Fruit fly (Drosophila melanogaster) whole organism, embryonic: ENCODE measurements around the gene Sry-alpha.

ENCODE experiments used
- Aef1 ChIP-seq: fragments of 200-800 bp; sonication (Bioruptor generic); IDR thresholded peaks from 3 replicates; pipeline ENCODE4 v1.3.6; 2022; ENCODE audit warnings: missing biosample characterization, missing genetic modification characterization
- Atf6 ChIP-seq: fragments of 200-800 bp; sonication (Bioruptor generic); IDR thresholded peaks from 2 replicates; pipeline ENCODE4 v1.3.6; 2022; ENCODE audit warnings: missing biosample characterization, missing genetic modification characterization
- CG10267 ChIP-seq: fragments of 200-800 bp; sonication (Bioruptor generic); optimal IDR thresholded peaks from 2 replicates; lab custom pipeline; 2018; ENCODE audit warnings: missing biosample characterization, mild to moderate bottlenecking, missing genetic modification characterization, moderate library complexity
- CG10462 ChIP-seq: fragments of 200-800 bp; sonication (Bioruptor generic); optimal IDR thresholded peaks from 2 replicates; lab custom pipeline; 2016; ENCODE audit warnings: missing biosample characterization, missing genetic modification characterization
- CG11504 ChIP-seq: fragments of 200-800 bp; sonication (Bioruptor generic); optimal IDR thresholded peaks from 3 replicates; lab custom pipeline; 2019; ENCODE audit warnings: missing biosample characterization, mild to moderate bottlenecking, missing genetic modification characterization, moderate library complexity
- CG12155 ChIP-seq: fragments of 200-800 bp; sonication (Bioruptor generic); optimal IDR thresholded peaks from 3 replicates; lab custom pipeline; 2016; ENCODE audit warnings: missing biosample characterization, missing genetic modification characterization
- CG12769 ChIP-seq: fragments of 200-800 bp; sonication (Bioruptor generic); optimal IDR thresholded peaks from 2 replicates; lab custom pipeline; 2019; ENCODE audit warnings: missing biosample characterization, mild to moderate bottlenecking, missing genetic modification characterization, moderate library complexity
- CG14014 ChIP-seq: fragments of 200-800 bp; sonication (Bioruptor generic); IDR thresholded peaks from 2 replicates; pipeline ENCODE4 v1.3.6; 2022; ENCODE audit warnings: missing biosample characterization, missing genetic modification characterization
- CG14710 ChIP-seq: fragments of 200-800 bp; sonication (Bioruptor generic); optimal IDR thresholded peaks from 3 replicates; lab custom pipeline; 2019; ENCODE audit warnings: missing biosample characterization, mild to moderate bottlenecking, missing genetic modification characterization, moderate library complexity
- CG15269 ChIP-seq: fragments of 200-800 bp; sonication (Bioruptor generic); optimal IDR thresholded peaks from 2 replicates; lab custom pipeline; 2018; ENCODE audit warnings: missing biosample characterization, mild to moderate bottlenecking, missing genetic modification characterization, moderate library complexity
- CG16863 ChIP-seq: fragments of 200-800 bp; sonication (Bioruptor generic); optimal IDR thresholded peaks from 3 replicates; lab custom pipeline; 2016; ENCODE audit warnings: missing biosample characterization, missing genetic modification characterization
- CG17912 ChIP-seq: fragments of 200-800 bp; sonication (Bioruptor generic); optimal IDR thresholded peaks from 2 replicates; lab custom pipeline; 2018; ENCODE audit warnings: missing biosample characterization, mild to moderate bottlenecking, missing genetic modification characterization
- CG18262 ChIP-seq: fragments of 200-800 bp; optimal IDR thresholded peaks from 3 replicates; lab custom pipeline; 2019; ENCODE audit warnings: missing biosample characterization, mild to moderate bottlenecking, missing genetic modification characterization, moderate library complexity
- CG32772 ChIP-seq: fragments of 200-800 bp; sonication (Bioruptor generic); IDR thresholded peaks from 2 replicates; pipeline ENCODE4 v1.3.6; 2022; ENCODE audit warnings: missing biosample characterization, missing genetic modification characterization
- CG3847 ChIP-seq: fragments of 200-800 bp; sonication (Bioruptor generic); IDR thresholded peaks from 2 replicates; pipeline ENCODE4 v1.3.6; 2022; ENCODE audit warnings: missing biosample characterization, missing genetic modification characterization
- CG4360 ChIP-seq: fragments of 200-800 bp; sonication (Bioruptor generic); IDR thresholded peaks from 2 replicates; pipeline ENCODE4 v1.3.6; 2022; ENCODE audit warnings: missing biosample characterization, missing genetic modification characterization
- CG6254 ChIP-seq: fragments of 200-800 bp; sonication (Bioruptor generic); optimal IDR thresholded peaks from 3 replicates; lab custom pipeline; 2017; ENCODE audit warnings: mild to moderate bottlenecking, missing biosample characterization, missing genetic modification reagents, missing genetic modification characterization
- CG6654 ChIP-seq: fragments of 200-800 bp; sonication (Bioruptor generic); optimal IDR thresholded peaks from 2 replicates; lab custom pipeline; 2017; ENCODE audit warnings: missing biosample characterization, mild to moderate bottlenecking, missing genetic modification characterization
- CG8478 ChIP-seq: fragments of >200 bp; optimal IDR thresholded peaks from 2 replicates; lab custom pipeline; 2018
- CG9215 ChIP-seq: fragments of 200-800 bp; sonication (Bioruptor generic); IDR thresholded peaks from 2 replicates; pipeline ENCODE4 v1.3.6; 2022; ENCODE audit warnings: missing biosample characterization, missing genetic modification characterization
- Dad ChIP-seq: fragments of 200-800 bp; sonication (Bioruptor generic); optimal IDR thresholded peaks from 3 replicates; lab custom pipeline; 2016; ENCODE audit warnings: missing biosample characterization, missing genetic modification characterization
- Dll ChIP-seq: fragments of 200-800 bp; sonication (Bioruptor generic); IDR thresholded peaks from 4 replicates; pipeline ENCODE4 v1.3.6; 2022; ENCODE audit warnings: missing biosample characterization, missing genetic modification characterization; ENCODE audit not compliant: partially characterized antibody
- GATAe ChIP-seq: fragments of 200-800 bp; sonication (Bioruptor generic); conservative IDR thresholded peaks from 2 replicates; pipeline ENCODE4 v1.3.6; 2022; ENCODE audit warnings: missing biosample characterization, missing genetic modification characterization
- HLH54F ChIP-seq: fragments of 200-800 bp; sonication (Bioruptor generic); optimal IDR thresholded peaks from 3 replicates; lab custom pipeline; 2016; ENCODE audit warnings: missing biosample characterization, missing genetic modification characterization
- HLHmδ ChIP-seq: fragments of 200-800 bp; sonication (Bioruptor generic); optimal IDR thresholded peaks from 2 replicates; lab custom pipeline; 2018; ENCODE audit warnings: missing biosample characterization, mild to moderate bottlenecking, missing genetic modification characterization, moderate library complexity
- Jarid2 ChIP-seq: fragments of 200-800 bp; sonication (Bioruptor generic); optimal IDR thresholded peaks from 3 replicates; lab custom pipeline; 2017; ENCODE audit warnings: mild to moderate bottlenecking, missing biosample characterization, missing genetic modification reagents, missing genetic modification characterization
- Nf-YA ChIP-seq: fragments of 200-800 bp; sonication (Bioruptor generic); IDR thresholded peaks from 2 replicates; pipeline ENCODE4 v1.3.6; 2022; ENCODE audit warnings: missing biosample characterization, missing genetic modification characterization
- Nf-YB ChIP-seq: fragments of 200-800 bp; sonication (Bioruptor generic); optimal IDR thresholded peaks from 3 replicates; lab custom pipeline; 2019; ENCODE audit warnings: missing biosample characterization, mild to moderate bottlenecking, missing genetic modification characterization, moderate library complexity
- Rfx ChIP-seq: fragments of 200-800 bp; sonication (Bioruptor generic); IDR thresholded peaks from 2 replicates; pipeline ENCODE4 v1.3.6; 2022; ENCODE audit warnings: missing biosample characterization, missing genetic modification characterization
- Sin3A ChIP-seq: fragments of >200 bp; optimal IDR thresholded peaks from 2 replicates; lab custom pipeline; 2018
- abd-A ChIP-seq: fragments of 200-800 bp; sonication (Bioruptor generic); optimal IDR thresholded peaks from 3 replicates; lab custom pipeline; 2019; ENCODE audit warnings: missing biosample characterization, mild to moderate bottlenecking, missing genetic modification characterization, moderate library complexity
- al ChIP-seq: fragments of 200-800 bp; sonication (Bioruptor generic); IDR thresholded peaks from 2 replicates; pipeline ENCODE4 v1.3.6; 2022; ENCODE audit warnings: missing biosample characterization, missing genetic modification characterization
- az2 ChIP-seq: fragments of 200-800 bp; sonication (Bioruptor generic); optimal IDR thresholded peaks from 3 replicates; lab custom pipeline; 2016; ENCODE audit warnings: missing biosample characterization, missing genetic modification characterization
- corto ChIP-seq: fragments of 200-800 bp; sonication (Bioruptor generic); optimal IDR thresholded peaks from 2 replicates; lab custom pipeline; 2016; ENCODE audit warnings: missing biosample characterization, mild to moderate bottlenecking, missing genetic modification characterization, moderate library complexity
- cwo ChIP-seq: fragments of 200-800 bp; sonication (Bioruptor generic); optimal IDR thresholded peaks from 3 replicates; lab custom pipeline; 2017; ENCODE audit warnings: missing biosample characterization, missing genetic modification characterization, mild to moderate bottlenecking, moderate library complexity, missing genetic modification reagents
- dati ChIP-seq: fragments of 200-800 bp; sonication (Bioruptor generic); IDR thresholded peaks from 2 replicates; pipeline ENCODE4 v1.3.6; 2022; ENCODE audit warnings: missing biosample characterization, missing genetic modification characterization
- dpn ChIP-seq, 2 experiments: fragments of 200-800 bp; sonication (Bioruptor generic); optimal IDR thresholded peaks; 3 replicates each; lab custom pipeline; 2016; ENCODE audit warnings: missing biosample characterization in 2 of 2, missing genetic modification characterization in 2 of 2
- eyg ChIP-seq: fragments of 200-800 bp; sonication (Bioruptor generic); optimal IDR thresholded peaks from 3 replicates; lab custom pipeline; 2016; ENCODE audit warnings: missing biosample characterization, missing genetic modification characterization
- fd64A ChIP-seq: fragments of 200-800 bp; sonication (Bioruptor generic); optimal IDR thresholded peaks from 3 replicates; lab custom pipeline; 2018; ENCODE audit warnings: missing biosample characterization, mild to moderate bottlenecking, missing genetic modification characterization
- insv ChIP-seq, 2 experiments: fragments of 200-800 bp; sonication (Bioruptor generic); optimal IDR thresholded peaks; 3 replicates each; lab custom pipeline; 2016 to 2018; ENCODE audit warnings: missing biosample characterization in 2 of 2, missing genetic modification characterization in 2 of 2
- kah ChIP-seq: fragments of 200-800 bp; sonication (Bioruptor generic); optimal IDR thresholded peaks from 2 replicates; lab custom pipeline; 2018; ENCODE audit warnings: missing biosample characterization, mild to moderate bottlenecking, missing genetic modification characterization
- lilli ChIP-seq: fragments of 200-800 bp; sonication (Bioruptor generic); optimal IDR thresholded peaks from 3 replicates; lab custom pipeline; 2016; ENCODE audit warnings: missing biosample characterization, missing genetic modification characterization
- pan ChIP-seq, 4 experiments: fragments of >200 bp in 3 of 4; fragments of 200-800 bp in 1 of 4; sonication (Bioruptor generic) in 1 of 4; optimal IDR thresholded peaks in 3 of 4; IDR thresholded peaks in 1 of 4; 2 replicates each; pipeline versions ENCODE4 v1.3.6 to Lab custom; 2017 to 2022; ENCODE audit warnings: missing biosample characterization in 2 of 4, missing genetic modification characterization in 2 of 4, mixed read lengths in 1 of 4
- pfk ChIP-seq: fragments of 200-800 bp; sonication (Bioruptor generic); optimal IDR thresholded peaks from 2 replicates; lab custom pipeline; 2018; ENCODE audit warnings: missing biosample characterization, mild to moderate bottlenecking, missing genetic modification characterization, moderate library complexity
- slp2 ChIP-seq: fragments of 200-800 bp; sonication (Bioruptor generic); optimal IDR thresholded peaks from 2 replicates; lab custom pipeline; 2016; ENCODE audit warnings: missing biosample characterization, missing genetic modification characterization
- stwl ChIP-seq: fragments of 200-800 bp; sonication (Bioruptor generic); optimal IDR thresholded peaks from 3 replicates; lab custom pipeline; 2018; ENCODE audit warnings: missing biosample characterization, mild to moderate bottlenecking, missing genetic modification characterization, moderate library complexity
- tgo ChIP-seq: fragments of 200-800 bp; sonication (Bioruptor generic); IDR thresholded peaks from 3 replicates; pipeline ENCODE4 v1.3.6; 2022; ENCODE audit warnings: missing biosample characterization, missing genetic modification characterization
- trh ChIP-seq: fragments of 200-800 bp; sonication (Bioruptor generic); optimal IDR thresholded peaks from 2 replicates; lab custom pipeline; 2016; ENCODE audit warnings: missing biosample characterization, missing genetic modification characterization
- yki ChIP-seq: fragments of >200 bp; optimal IDR thresholded peaks from 3 replicates; lab custom pipeline; 2018

The Sry-alpha gene

dm6 chr3R:30046029-30047001, 6.8 kb downstream of the Sry-alpha start, which contains the start of the genes RpL32 and CG7943 (continued):
- TF ChIP-seq abd-A (tag; lab: Kevin White, UChicago), result no peak
- TF ChIP-seq CG14014 (GFP tag; lab: Robert Waterston, UW), result peak; percentile 96
- TF ChIP-seq Dll (GFP tag; lab: Robert Waterston, UW), result peak; percentile 100
- TF ChIP-seq Nf-YA (GFP tag; lab: Robert Waterston, UW), result peak; percentile 86
- no peak for TF ChIP-seq pan (optimal IDR thresholded peaks at IDR 0.05; lab: Kevin White, UChicago)
- TF ChIP-seq pan (GFP tag; optimal IDR thresholded peaks at IDR 0.05 in 1 of 2, IDR thresholded peaks at IDR 0.05 in 1 of 2), result peak in 1 of 2 experiments; percentile 96
- TF ChIP-seq az2, result peak; percentile 70
- TF ChIP-seq CG17912 (GFP tag; lab: Kevin White, UChicago), result peak; percentile 62
- peak; percentile 96 for TF ChIP-seq CG14710
- peak; percentile 56 for TF ChIP-seq CG10462
- peak; percentile 62 for TF ChIP-seq Nf-YB (GFP tag; lab: Kevin White, UChicago)
- TF ChIP-seq kah (GFP tag; lab: Kevin White, UChicago), result peak; percentile 72
- TF ChIP-seq CG6254 (GFP tag; lab: Kevin White, UChicago), result peak; percentile 100
- TF ChIP-seq CG6654 (GFP tag; lab: Kevin White, UChicago), result peak; percentile 84
- peak; percentile 92 for TF ChIP-seq CG9215
- peak; percentile 96 for TF ChIP-seq Aef1 (GFP tag; lab: Robert Waterston, UW)
- peak; percentile 80 for TF ChIP-seq GATAe (GFP tag; lab: Robert Waterston, UW)
- peak; percentile 67 for TF ChIP-seq CG4360
- peak; percentile 96 for TF ChIP-seq Atf6
- TF ChIP-seq CG3847, result peak; percentile 95
- peak; percentile 90 for TF ChIP-seq HLH54F (GFP tag; lab: Kevin White, UChicago)
- peak; percentile 93 for TF ChIP-seq tgo (GFP tag; lab: Robert Waterston, UW)
- peak; percentile 80 for TF ChIP-seq pfk (GFP tag; lab: Kevin White, UChicago)
- no peak for TF ChIP-seq yki (lab: Kevin White, UChicago)
- TF ChIP-seq Jarid2, result peak; percentile 85
- TF ChIP-seq CG12769, result peak; percentile 82
- TF ChIP-seq CG15269, result peak; percentile 82
- peak; percentile 82 for TF ChIP-seq cwo
- TF ChIP-seq al (GFP tag; lab: Robert Waterston, UW), result peak; percentile 95
- TF ChIP-seq Dad (GFP tag; lab: Kevin White, UChicago), result peak; percentile 97
- TF ChIP-seq dpn (GFP tag; optimal IDR thresholded peaks at IDR 0.05; lab: Kevin White, UChicago), result peak; percentile 83 to 98
- peak; percentile 93 for TF ChIP-seq CG10267 (tag; lab: Kevin White, UChicago)
- peak; percentile 78 for TF ChIP-seq CG12155 (GFP tag; lab: Kevin White, UChicago)
- TF ChIP-seq eyg (GFP tag; lab: Kevin White, UChicago), result peak; percentile 96
- peak; percentile 90 for TF ChIP-seq CG11504 (tag; lab: Kevin White, UChicago)
- TF ChIP-seq Sin3A (lab: Kevin White, UChicago), result peak; percentile 98
- TF ChIP-seq CG32772, result peak; percentile 94
- peak; percentile 93 for TF ChIP-seq slp2 (GFP tag; lab: Kevin White, UChicago)
- TF ChIP-seq HLHmδ (GFP tag; lab: Kevin White, UChicago), result peak; percentile 82
- peak; percentile 98 for TF ChIP-seq Rfx (GFP tag; lab: Robert Waterston, UW)
- TF ChIP-seq dati, result peak; percentile 81
- TF ChIP-seq CG18262 (tag; lab: Kevin White, UChicago), result peak; percentile 90
- peak; percentile 79 for TF ChIP-seq stwl (tag; lab: Kevin White, UChicago)
- no peak for TF ChIP-seq corto
- TF ChIP-seq trh (GFP tag; lab: Kevin White, UChicago), result peak; percentile 85
- peak; percentile 91 for TF ChIP-seq fd64A
- TF ChIP-seq insv (GFP tag; optimal IDR thresholded peaks at IDR 0.05; lab: Kevin White, UChicago), result peak in 1 of 2 experiments; percentile 74
- peak; percentile 93 for TF ChIP-seq lilli (GFP tag; lab: Kevin White, UChicago)
- peak; percentile 86 for TF ChIP-seq CG16863 (GFP tag; lab: Kevin White, UChicago)
- TF ChIP-seq CG8478 (lab: Kevin White, UChicago), result no peak
